Worm (Caenorhabditis elegans) whole organism, young adult: ENCODE results near the gene F40G12.2.
"Not testable (repeated sequence)": the region's sequence is repeated elsewhere in the genome, so short reads cannot be mapped to it uniquely, and the experiment has no call there.

ENCODE experiments used
- B0019.2 ChIP-seq: fragments of 200-800 bp; sonication (Bioruptor generic); conservative IDR thresholded peaks from 2 replicates; pipeline ENCODE4 v1.3.6; 2022; ENCODE audit warnings: missing genetic modification reagents, missing genetic modification characterization, missing compliant biosample characterization
- B0336.3 ChIP-seq: fragments of 200-800 bp; sonication (Bioruptor generic); IDR thresholded peaks from 2 replicates; pipeline ENCODE4 v1.3.6; 2022; ENCODE audit warnings: missing genetic modification characterization, missing compliant biosample characterization
- D2030.7 ChIP-seq: fragments of 200-800 bp; sonication (Bioruptor generic); IDR thresholded peaks from 2 replicates; pipeline ENCODE4 v1.3.6; 2022; ENCODE audit warnings: missing genetic modification reagents, missing genetic modification characterization, missing compliant biosample characterization
- F33H1.4 ChIP-seq: fragments of 200-800 bp; sonication (Bioruptor generic); IDR thresholded peaks from 2 replicates; pipeline ENCODE4 v1.3.6; 2022; ENCODE audit warnings: missing genetic modification reagents, missing genetic modification characterization, missing compliant biosample characterization
- T07F8.4 ChIP-seq: sonication (generic microtip); optimal IDR thresholded peaks from 2 replicates; lab custom pipeline; 2016; ENCODE audit warnings: mild to moderate bottlenecking, missing genetic modification characterization, moderate library complexity, missing compliant biosample characterization
- T26A5.8 ChIP-seq: sonication (generic microtip); optimal IDR thresholded peaks from 2 replicates; lab custom pipeline; 2016; ENCODE audit warnings: missing genetic modification characterization, missing compliant biosample characterization
- Y79H2A.3 ChIP-seq: fragments of 200-800 bp; sonication (Bioruptor generic); conservative IDR thresholded peaks from 2 replicates; pipeline ENCODE4 v1.3.6; 2022; ENCODE audit warnings: missing genetic modification reagents, missing genetic modification characterization, missing compliant biosample characterization
- Y95B8A.8 ChIP-seq: fragments of 200-800 bp; sonication (Bioruptor generic); IDR thresholded peaks from 2 replicates; pipeline ENCODE4 v1.3.6; 2022; ENCODE audit warnings: missing genetic modification reagents, missing genetic modification characterization, missing compliant biosample characterization
- ama-1 ChIP-seq, 3 experiments: fragments of 150-350 bp in 1 of 3; sonication (generic microtip) in 2 of 3; optimal IDR thresholded peaks; 2 replicates each; lab custom pipeline; 2014 to 2018; ENCODE audit warnings: missing biosample characterization in 2 of 3, missing genetic modification characterization in 2 of 3, missing genetic modification reagents in 2 of 3
- attf-6 ChIP-seq: fragments of 200-800 bp; sonication (Bioruptor generic); IDR thresholded peaks from 2 replicates; pipeline ENCODE4 v1.3.6; 2022; ENCODE audit warnings: missing genetic modification reagents, missing genetic modification characterization, missing compliant biosample characterization
- egl-18 ChIP-seq: fragments of 200-800 bp; sonication (Bioruptor generic); IDR thresholded peaks from 2 replicates; pipeline ENCODE4 v1.3.6; 2022; ENCODE audit warnings: missing genetic modification reagents, missing genetic modification characterization, missing compliant biosample characterization
- egl-44 ChIP-seq: fragments of 200-800 bp; sonication (Bioruptor generic); IDR thresholded peaks from 2 replicates; pipeline ENCODE4 v1.3.6; 2022; ENCODE audit warnings: missing genetic modification reagents, missing genetic modification characterization, missing compliant biosample characterization
- fkh-3 ChIP-seq: sonication (generic microtip); optimal IDR thresholded peaks from 2 replicates; lab custom pipeline; 2016; ENCODE audit warnings: mild to moderate bottlenecking, missing genetic modification characterization, missing compliant biosample characterization
- him-1 ChIP-seq: sonication (generic microtip); optimal IDR thresholded peaks from 2 replicates; lab custom pipeline; 2016; ENCODE audit warnings: missing genotype, missing genetic modification reagents, missing genetic modification characterization, missing compliant biosample characterization
- hlh-12 ChIP-seq: sonication (generic microtip); optimal IDR thresholded peaks from 2 replicates; lab custom pipeline; 2016; ENCODE audit warnings: missing genetic modification characterization, missing compliant biosample characterization
- hsf-1 ChIP-seq: fragments of 200-800 bp; sonication (Bioruptor generic); IDR thresholded peaks from 2 replicates; pipeline ENCODE4 v1.3.6; 2022; ENCODE audit warnings: missing genetic modification reagents, missing genetic modification characterization, missing compliant biosample characterization
- lin-26 ChIP-seq: fragments of 200-800 bp; sonication (Bioruptor generic); IDR thresholded peaks from 2 replicates; pipeline ENCODE4 v1.3.6; 2022; ENCODE audit warnings: missing genetic modification reagents, missing genetic modification characterization, missing compliant biosample characterization
- lsl-1 ChIP-seq: fragments of 200-800 bp; sonication (Bioruptor generic); optimal IDR thresholded peaks from 2 replicates; lab custom pipeline; 2018; ENCODE audit warnings: mild to moderate bottlenecking, missing genetic modification characterization, moderate library complexity, missing compliant biosample characterization
- lsy-27 ChIP-seq: sonication (generic microtip); optimal IDR thresholded peaks from 2 replicates; lab custom pipeline; 2017; ENCODE audit warnings: missing genetic modification characterization, mild to moderate bottlenecking, missing compliant biosample characterization, antibody characterized with exemption, missing genotype, borderline replicate concordance; ENCODE audit not compliant: insufficient read depth
- madf-6 ChIP-seq: fragments of 200-800 bp; sonication (Bioruptor generic); IDR thresholded peaks from 2 replicates; pipeline ENCODE4 v1.3.6; 2022; ENCODE audit warnings: missing genetic modification reagents, missing genetic modification characterization, missing compliant biosample characterization
- mcd-1 ChIP-seq: fragments of 200-800 bp; sonication (Bioruptor generic); IDR thresholded peaks from 2 replicates; pipeline ENCODE4 v1.3.6; 2022; ENCODE audit warnings: missing genetic modification reagents, missing genetic modification characterization, missing compliant biosample characterization
- mxl-1 ChIP-seq: sonication (generic microtip); optimal IDR thresholded peaks from 2 replicates; lab custom pipeline; 2016; ENCODE audit warnings: missing genetic modification characterization, missing compliant biosample characterization
- nhr-179 ChIP-seq: sonication (generic microtip); optimal IDR thresholded peaks from 2 replicates; lab custom pipeline; 2016; ENCODE audit warnings: mild to moderate bottlenecking, missing genetic modification characterization, missing compliant biosample characterization
- rcor-1 ChIP-seq: fragments of 200-800 bp; sonication (Bioruptor generic); IDR thresholded peaks from 2 replicates; pipeline ENCODE4 v1.3.6; 2022; ENCODE audit warnings: missing genetic modification reagents, missing genetic modification characterization, missing compliant biosample characterization
- sdz-38 ChIP-seq: sonication (generic microtip); optimal IDR thresholded peaks from 2 replicates; lab custom pipeline; 2016; ENCODE audit warnings: missing genotype, missing genetic modification characterization, missing compliant biosample characterization
- snpc-1.1 ChIP-seq: sonication (generic microtip); optimal IDR thresholded peaks from 2 replicates; lab custom pipeline; 2017; ENCODE audit warnings: missing genetic modification characterization, mild to moderate bottlenecking, missing compliant biosample characterization, antibody characterized with exemption, moderate library complexity, missing genotype, missing genetic modification reagents; ENCODE audit not compliant: insufficient read depth
- snpc-1.3 ChIP-seq: sonication (generic microtip); optimal IDR thresholded peaks from 2 replicates; lab custom pipeline; 2017; ENCODE audit warnings: missing genetic modification characterization, mild to moderate bottlenecking, missing compliant biosample characterization, antibody characterized with exemption, moderate library complexity, missing genotype, missing genetic modification reagents; ENCODE audit not compliant: insufficient read depth
- snpc-4 ChIP-seq, 5 experiments: fragments of 150-350 bp in 1 of 5; sonication (generic microtip) in 4 of 5; optimal IDR thresholded peaks; 2 replicates each; lab custom pipeline; 2014 to 2018; ENCODE audit warnings: missing genetic modification characterization in 5 of 5, missing biosample characterization in 3 of 5, antibody characterized with exemption in 2 of 5, mild to moderate bottlenecking in 2 of 5, missing compliant biosample characterization in 2 of 5, missing genotype in 2 of 5, moderate library complexity in 2 of 5, missing genetic modification reagents in 1 of 5
- tbp1 ChIP-seq: fragments of 200-800 bp; sonication (Bioruptor generic); optimal IDR thresholded peaks from 2 replicates; lab custom pipeline; 2018; ENCODE audit warnings: mild to moderate bottlenecking, missing genetic modification characterization, missing compliant biosample characterization
- tbx-9 ChIP-seq: sonication (generic microtip); optimal IDR thresholded peaks from 2 replicates; lab custom pipeline; 2016; ENCODE audit warnings: borderline replicate concordance, missing genetic modification characterization, inconsistent platforms, missing compliant biosample characterization
- tlf-1 ChIP-seq: fragments of 200-800 bp; sonication (Bioruptor generic); optimal IDR thresholded peaks from 2 replicates; lab custom pipeline; 2018; ENCODE audit warnings: mild to moderate bottlenecking, missing genetic modification characterization, missing compliant biosample characterization
- ztf-25 ChIP-seq: fragments of 200-800 bp; sonication (Bioruptor generic); IDR thresholded peaks from 2 replicates; pipeline ENCODE4 v1.3.6; 2022; ENCODE audit warnings: missing genetic modification reagents, missing genetic modification characterization, missing compliant biosample characterization

The F40G12.2 gene

DNA sequence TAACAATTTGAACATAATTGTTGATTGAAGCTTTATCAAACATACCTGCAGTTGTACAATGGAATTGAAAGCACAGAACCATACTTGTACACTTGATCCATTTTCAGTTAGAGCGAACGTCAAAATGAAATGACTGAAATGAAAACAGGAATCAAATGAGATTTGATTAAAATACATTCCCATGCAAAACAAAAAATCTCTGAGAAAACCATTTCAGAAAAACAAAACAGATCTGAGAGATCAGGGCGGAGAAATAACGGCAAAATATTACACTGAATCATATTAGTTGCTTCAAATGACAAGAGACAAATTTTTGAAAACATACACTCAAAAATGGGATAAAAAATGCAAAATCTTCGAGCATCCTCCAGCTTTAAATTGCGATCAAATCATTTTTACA, 19.0 kb upstream of the F40G12.2 start, which contains the start of gene srt-33:
TSS of gene srt-33 (minus strand) at position 101 of the 400 bp plus-strand sequence.
- TF ChIP-seq lsy-27 (tag; lab: Kevin White, UChicago) (no peak), rcor-1 (GFP tag; lab: Robert Waterston, UW) (no peak), sdz-38 (no peak), nhr-179 (tag; lab: Kevin White, UChicago) (no peak)
- TF ChIP-seq, all 124 proteins: peak for 0

DNA sequence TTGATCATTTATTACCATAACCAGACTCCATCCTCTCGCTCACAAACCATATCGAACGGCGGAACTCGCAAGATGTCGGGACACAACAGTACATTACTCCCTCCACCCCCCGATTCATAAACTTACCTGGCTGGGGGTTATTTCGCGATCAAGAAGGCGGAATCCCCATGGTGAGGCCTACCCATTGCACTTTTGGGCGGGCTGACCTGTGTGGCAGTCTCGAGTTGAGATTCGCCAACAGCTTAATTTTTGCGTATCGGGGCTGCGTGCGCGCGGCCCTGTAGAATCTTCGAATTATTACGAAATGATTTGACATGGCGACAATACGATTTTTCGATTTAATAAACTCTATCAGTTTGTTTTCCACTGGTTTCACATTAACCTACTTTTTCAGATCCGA, 16.7 kb upstream of the F40G12.2 start:
- TF ChIP-seq hsf-1 (0 out of 2 replicates have a peak, but pooled peaks have one; percentile 23), snpc-1.1 (tag; lab: Kevin White, UChicago) (peak; percentile 90), snpc-1.3 (peak; percentile 43), lin-26 (GFP tag; lab: Robert Waterston, UW) (peak; percentile 53; the same call in 1 of the 2 replicates), D2030.7 (peak; percentile 48), tbp1 (GFP tag; lab: Kevin White, UChicago) (peak; percentile 51), attf-6 (GFP tag; lab: Robert Waterston, UW) (peak; percentile 87; the same call in 1 of the 2 replicates), F33H1.4 (peak; percentile 25; the same call in 1 of the 2 replicates), B0019.2 (GFP tag; lab: Robert Waterston, UW) (0 out of 2 replicates have a peak, but pooled peaks have one; percentile 19), him-1 (tag; lab: Kevin White, UChicago) (peak; percentile 87), mcd-1 (GFP tag; lab: Robert Waterston, UW) (peak; percentile 52), lsl-1 (GFP tag; lab: Kevin White, UChicago) (peak; percentile 19), snpc-4 (GFP tag; optimal IDR thresholded peaks at IDR 0.05; lab: Kevin White, UChicago) (peak; percentile 78), snpc-4 (tag; optimal IDR thresholded peaks at IDR 0.05; lab: Kevin White, UChicago) (peak; percentile 68 to 93 (median 85)), madf-6 (GFP tag; lab: Robert Waterston, UW) (peak; percentile 55)

DNA sequence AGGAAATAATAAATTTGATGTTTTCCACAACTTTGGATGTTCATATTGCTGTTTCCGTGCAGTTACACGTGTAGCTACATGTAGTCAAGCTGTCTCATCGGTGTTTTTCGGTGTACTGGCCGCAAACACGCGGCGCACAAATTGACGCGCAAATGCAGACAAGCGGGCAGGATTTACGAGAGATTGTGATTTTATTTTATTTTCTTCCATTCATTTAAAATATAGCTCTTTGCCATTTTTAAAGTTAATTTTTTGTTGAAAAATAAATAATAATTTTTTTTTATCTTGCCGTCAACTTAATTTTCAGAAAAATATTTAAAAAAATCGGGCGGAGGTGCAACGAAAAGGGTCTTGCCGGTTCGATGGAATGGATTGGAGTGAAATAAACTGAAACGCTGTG, 13.5 kb upstream of the F40G12.2 start, which contains the start of gene F40G12.7:
TSS of gene F40G12.7 (plus strand) at position 301 of the 400 bp plus-strand sequence.
- TF ChIP-seq T07F8.4 (tag; lab: Kevin White, UChicago); egl-18 (GFP tag; lab: Robert Waterston, UW); Y79H2A.3 (GFP tag; lab: Robert Waterston, UW): not testable (repeated sequence)

DNA sequence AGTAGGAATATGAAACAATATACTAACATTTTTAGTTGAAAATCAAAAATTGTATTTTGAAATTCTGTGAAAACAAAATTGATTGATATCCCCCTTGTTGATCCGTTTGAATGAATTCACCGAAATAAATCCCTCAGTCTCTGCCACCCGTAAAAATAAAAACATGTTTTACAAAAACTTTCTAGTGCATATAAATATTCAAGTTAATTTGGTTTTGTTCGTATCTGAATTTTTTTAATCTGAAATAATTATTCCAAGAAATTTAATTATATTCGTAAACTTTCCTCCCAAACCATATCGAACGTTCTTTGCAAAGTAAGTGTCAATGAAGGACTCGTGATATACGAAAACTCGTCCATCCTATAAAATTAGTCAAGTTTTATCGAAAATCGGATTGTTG, 12.3 kb upstream of the F40G12.2 start, which contains the start of gene F40G12.6:
TSS of gene F40G12.6 (minus strand) at position 101 of the 400 bp plus-strand sequence.
- no peak for TF ChIP-seq tlf-1 (GFP tag; lab: Kevin White, UChicago)
- TF ChIP-seq hlh-12 (tag; lab: Kevin White, UChicago) = no peak
- no peak for TF ChIP-seq fkh-3
- no peak for TF ChIP-seq ama-1 (optimal IDR thresholded peaks at IDR 0.05; lab: Kevin White, UChicago)
- TF ChIP-seq ama-1 (GFP tag; optimal IDR thresholded peaks at IDR 0.05; lab: Kevin White, UChicago) = no peak
- TF ChIP-seq mxl-1 (tag; lab: Kevin White, UChicago) = no peak
- no peak for TF ChIP-seq rcor-1 (GFP tag; lab: Robert Waterston, UW)
- no peak for TF ChIP-seq egl-44
- no peak for TF ChIP-seq tbx-9
- no peak for TF ChIP-seq Y95B8A.8 (GFP tag; lab: Robert Waterston, UW)
- TF ChIP-seq ztf-25 (GFP tag; lab: Robert Waterston, UW) = no peak
- TF ChIP-seq B0336.3 (GFP tag; lab: Robert Waterston, UW) = no peak
- TF ChIP-seq T26A5.8 = no peak
